Worm (Caenorhabditis elegans): ENCODE data around the gene piit-1.

DNA sequence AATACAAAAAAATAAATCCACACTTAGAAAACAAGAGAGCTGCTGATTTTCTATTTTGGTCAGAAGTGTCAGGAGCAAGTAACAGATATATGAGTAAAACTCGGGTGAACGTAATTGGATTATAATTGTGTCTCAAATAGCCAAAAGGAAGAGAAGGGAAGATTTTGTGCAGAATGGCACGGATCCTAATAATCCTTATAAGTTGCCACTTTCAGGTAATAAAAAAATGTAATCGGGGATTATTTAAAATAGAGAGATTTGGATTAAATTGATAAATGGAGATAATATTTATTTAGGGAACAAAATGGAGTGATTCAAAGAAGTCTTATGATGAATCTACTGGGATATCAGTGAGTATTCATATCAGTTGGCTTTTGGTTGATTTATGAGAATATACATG is 15.0 kb upstream of the piit-1 start:
- TF ChIP-seq zag-1 (tag; optimal IDR thresholded peaks at IDR 0.05) (no peak), elt-2 (tag; optimal IDR thresholded peaks at IDR 0.05) (no peak), nhr-28 (tag; optimal IDR thresholded peaks at IDR 0.05) (no peak), fkh-10 (GFP tag; optimal IDR thresholded peaks at IDR 0.05) (no peak), lin-39 (tag; optimal IDR thresholded peaks at IDR 0.05) (no peak), aly-2 (tag; optimal IDR thresholded peaks at IDR 0.05) (no peak), C34B4.2 (tag; optimal IDR thresholded peaks at IDR 0.05) (no peak)
